Fruit fly (Drosophila melanogaster) whole organism, embryonic: ENCODE measurements around the gene GstT4.

Source experiments
- CG14965 ChIP-seq: fragments of 200-800 bp; sonication (Bioruptor generic); optimal IDR thresholded peaks from 2 replicates; lab custom pipeline; 2016; ENCODE audit warnings: missing biosample characterization, missing genetic modification characterization, borderline replicate concordance
- CG4360 ChIP-seq: fragments of 200-800 bp; sonication (Bioruptor generic); IDR thresholded peaks from 2 replicates; pipeline ENCODE4 v1.3.6; 2022; ENCODE audit warnings: missing biosample characterization, missing genetic modification characterization
- CG8478 ChIP-seq: fragments of >200 bp; optimal IDR thresholded peaks from 2 replicates; lab custom pipeline; 2018

DNA sequence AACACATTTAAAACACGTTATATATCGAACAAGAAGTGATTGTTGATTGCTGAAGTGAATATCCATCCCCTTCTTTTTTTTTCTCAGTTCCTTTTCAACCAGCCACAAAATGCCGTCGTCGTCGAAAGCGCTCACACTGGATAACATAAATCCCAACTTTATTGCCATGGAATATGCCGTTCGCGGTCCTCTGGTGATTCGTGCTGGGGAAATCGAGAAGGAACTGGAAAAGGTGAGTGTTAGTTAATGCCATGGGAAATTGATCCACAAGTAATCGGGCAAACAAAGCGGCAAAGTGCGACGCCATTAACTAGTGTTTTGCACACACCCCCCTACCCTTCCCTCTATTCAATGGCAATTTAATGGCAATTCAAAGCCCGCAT lies 30.4 kb upstream of the GstT4 start:
- TF ChIP-seq CG14965 (GFP tag; lab: Kevin White, UChicago) (no peak), CG8478 (lab: Kevin White, UChicago) (no peak), CG4360 (no peak)
